Fruit fly (Drosophila melanogaster) whole organism, wandering third instar larva: ENCODE data around the gene CG4972.

Source experiments
- Abd-B ChIP-seq: fragments of >200 bp; optimal IDR thresholded peaks from 2 replicates; lab custom pipeline; 2017; ENCODE audit warnings: missing biosample characterization, missing genetic modification characterization
- CG32264 ChIP-seq: fragments of 200-800 bp; sonication (Bioruptor generic); optimal IDR thresholded peaks from 2 replicates; lab custom pipeline; 2016; ENCODE audit warnings: missing biosample characterization, missing genetic modification characterization
- CG9705 ChIP-seq: fragments of 200-800 bp; sonication (Bioruptor generic); optimal IDR thresholded peaks from 2 replicates; lab custom pipeline; 2018; ENCODE audit warnings: missing biosample characterization, mild to moderate bottlenecking, missing genetic modification characterization
- CrebA ChIP-seq: fragments of 200-800 bp; sonication (Bioruptor generic); optimal IDR thresholded peaks from 2 replicates; lab custom pipeline; 2016; ENCODE audit warnings: missing biosample characterization, mild to moderate bottlenecking, missing genetic modification characterization, borderline replicate concordance
- Dfd ChIP-seq: fragments of >200 bp; optimal IDR thresholded peaks from 2 replicates; lab custom pipeline; 2017; ENCODE audit warnings: missing biosample characterization, missing genetic modification characterization
- Dif ChIP-seq: fragments of 200-275, 200-300 bp; sonication (Bioruptor generic); optimal IDR thresholded peaks from 2 replicates; lab custom pipeline; 2018; ENCODE audit warnings: missing biosample characterization, missing genetic modification characterization; ENCODE audit not compliant: partially characterized antibody
- GATAd ChIP-seq: sonication (Bioruptor generic); optimal IDR thresholded peaks from 2 replicates; lab custom pipeline; 2016; ENCODE audit warnings: missing biosample characterization, missing genetic modification characterization
- HLH106 ChIP-seq: fragments of 200-800 bp; optimal IDR thresholded peaks from 3 replicates; lab custom pipeline; 2019; ENCODE audit warnings: missing biosample characterization, mild to moderate bottlenecking, missing genetic modification characterization, moderate library complexity
- Hnf4 ChIP-seq: fragments of 200-800 bp; sonication (Bioruptor generic); optimal IDR thresholded peaks from 2 replicates; lab custom pipeline; 2016; ENCODE audit warnings: missing biosample characterization, mild to moderate bottlenecking, missing genetic modification characterization
- Hr78 ChIP-seq: fragments of >200 bp; optimal IDR thresholded peaks from 2 replicates; lab custom pipeline; 2017; ENCODE audit warnings: missing biosample characterization, missing genetic modification characterization
- Hr83 ChIP-seq: fragments of 200-300 bp; sonication (Bioruptor generic); optimal IDR thresholded peaks from 2 replicates; lab custom pipeline; 2016; ENCODE audit warnings: missing biosample characterization, mild to moderate bottlenecking, missing genetic modification characterization, moderate library complexity; ENCODE audit not compliant: poor library complexity, severe bottlenecking
- Jra ChIP-seq: sonication (Bioruptor generic); optimal IDR thresholded peaks from 2 replicates; lab custom pipeline; 2016; ENCODE audit warnings: missing biosample characterization, missing genetic modification characterization
- Mio ChIP-seq: sonication (Bioruptor generic); optimal IDR thresholded peaks from 2 replicates; lab custom pipeline; 2016; ENCODE audit warnings: missing biosample characterization, missing genetic modification characterization
- Myc ChIP-seq: fragments of >200 bp; optimal IDR thresholded peaks from 2 replicates; lab custom pipeline; 2017
- N ChIP-seq: fragments of >200 bp; optimal IDR thresholded peaks from 2 replicates; lab custom pipeline; 2018; ENCODE audit warnings: missing biosample characterization, missing external identifiers, missing genetic modification characterization
- OdsH ChIP-seq: fragments of 200-800 bp; sonication (Bioruptor generic); optimal IDR thresholded peaks from 2 replicates; lab custom pipeline; 2016; ENCODE audit warnings: missing biosample characterization, mild to moderate bottlenecking, missing genetic modification characterization
- Rel ChIP-seq, 2 experiments: fragments of 200-800 bp; sonication (Bioruptor generic) in 1 of 2; optimal IDR thresholded peaks; 2 replicates in 1 of 2; 3 replicates in 1 of 2; lab custom pipeline; 2016 to 2019; ENCODE audit warnings: mild to moderate bottlenecking in 2 of 2, missing biosample characterization in 2 of 2, missing genetic modification characterization in 2 of 2, moderate library complexity in 1 of 2
- Sp1 ChIP-seq: fragments of 200-800 bp; sonication (Bioruptor generic); optimal IDR thresholded peaks from 3 replicates; lab custom pipeline; 2019; ENCODE audit warnings: missing biosample characterization, mild to moderate bottlenecking, missing genetic modification characterization, moderate library complexity
- Vsx2 ChIP-seq: fragments of 200-300, 225-300 bp; sonication (Bioruptor generic); optimal IDR thresholded peaks from 2 replicates; lab custom pipeline; 2018; ENCODE audit warnings: missing biosample characterization, missing genetic modification characterization; ENCODE audit not compliant: partially characterized antibody
- br ChIP-seq: fragments of 200-800 bp; sonication (Bioruptor generic); optimal IDR thresholded peaks from 2 replicates; lab custom pipeline; 2016; ENCODE audit warnings: missing biosample characterization, missing genetic modification characterization
- brk ChIP-seq: fragments of 200-800 bp; sonication (Bioruptor generic); optimal IDR thresholded peaks from 2 replicates; lab custom pipeline; 2016; ENCODE audit warnings: missing biosample characterization, mild to moderate bottlenecking, missing genetic modification characterization
- dl ChIP-seq, 2 experiments: fragments of 175-275, 200-275 bp in 1 of 2; fragments of 200-275 bp in 1 of 2; sonication (Bioruptor generic); optimal IDR thresholded peaks; lab custom pipeline; 2018; ENCODE audit warnings: mild to moderate bottlenecking in 2 of 2, missing biosample characterization in 2 of 2, missing genetic modification characterization in 2 of 2, moderate library complexity in 2 of 2; ENCODE audit not compliant: partially characterized antibody in 2 of 2, insufficient read depth in 1 of 2
- dmrt93B ChIP-seq: fragments of 200-800 bp; sonication (Bioruptor generic); optimal IDR thresholded peaks from 2 replicates; lab custom pipeline; 2018; ENCODE audit warnings: missing biosample characterization, mild to moderate bottlenecking, missing genetic modification characterization
- dsf ChIP-seq: sonication (Bioruptor generic); optimal IDR thresholded peaks from 2 replicates; lab custom pipeline; 2016; ENCODE audit warnings: missing biosample characterization, missing genetic modification characterization, borderline replicate concordance
- foxo ChIP-seq, 2 experiments: fragments of 200-800 bp; sonication (Bioruptor generic); optimal IDR thresholded peaks; 2 replicates in 1 of 2; 3 replicates in 1 of 2; lab custom pipeline; 2016 to 2017; ENCODE audit warnings: missing biosample characterization in 2 of 2, missing genetic modification characterization in 2 of 2
- fru ChIP-seq: fragments of 200-800 bp; sonication (Bioruptor generic); optimal IDR thresholded peaks from 3 replicates; lab custom pipeline; 2016; ENCODE audit warnings: missing biosample characterization, mild to moderate bottlenecking, missing genetic modification characterization
- h ChIP-seq: fragments of 200-800 bp; sonication (Bioruptor generic); optimal IDR thresholded peaks from 3 replicates; lab custom pipeline; 2016; ENCODE audit warnings: missing biosample characterization, mild to moderate bottlenecking, missing genetic modification characterization
- jim ChIP-seq: fragments of 175-275, 200-325 bp; sonication (Bioruptor generic); optimal IDR thresholded peaks from 2 replicates; lab custom pipeline; 2016; ENCODE audit warnings: missing biosample characterization, mild to moderate bottlenecking, missing genetic modification characterization
- lola ChIP-seq: fragments of >200 bp; optimal IDR thresholded peaks from 2 replicates; lab custom pipeline; 2017; ENCODE audit warnings: missing biosample characterization, missing genetic modification characterization
- pan ChIP-seq: fragments of >200 bp; optimal IDR thresholded peaks from 2 replicates; lab custom pipeline; 2017
- psq ChIP-seq: fragments of 200-800 bp; sonication (Bioruptor generic); optimal IDR thresholded peaks from 3 replicates; lab custom pipeline; 2017; ENCODE audit warnings: missing biosample characterization, mild to moderate bottlenecking, missing genetic modification characterization, moderate library complexity
- rgr ChIP-seq: fragments of 200-800 bp; sonication (Bioruptor generic); optimal IDR thresholded peaks from 3 replicates; lab custom pipeline; 2016; ENCODE audit warnings: missing biosample characterization, mild to moderate bottlenecking, missing genetic modification characterization
- sage ChIP-seq: fragments of 200-800 bp; sonication (Bioruptor generic); optimal IDR thresholded peaks from 2 replicates; lab custom pipeline; 2016; ENCODE audit warnings: missing biosample characterization, mild to moderate bottlenecking, missing genetic modification characterization
- sv ChIP-seq: fragments of 200-800 bp; sonication (Bioruptor generic); optimal IDR thresholded peaks from 3 replicates; lab custom pipeline; 2016; ENCODE audit warnings: missing biosample characterization, missing genetic modification characterization
- tai ChIP-seq: sonication (Bioruptor generic); optimal IDR thresholded peaks from 2 replicates; lab custom pipeline; 2016; ENCODE audit warnings: missing biosample characterization, missing genetic modification characterization
- usp ChIP-seq: fragments of >200 bp; optimal IDR thresholded peaks from 2 replicates; lab custom pipeline; 2017; ENCODE audit warnings: missing biosample characterization, missing genetic modification characterization
- woc ChIP-seq: sonication (Bioruptor generic); optimal IDR thresholded peaks from 2 replicates; lab custom pipeline; 2016; ENCODE audit warnings: missing biosample characterization, mild to moderate bottlenecking, missing genetic modification characterization

The CG4972 gene

DNA sequence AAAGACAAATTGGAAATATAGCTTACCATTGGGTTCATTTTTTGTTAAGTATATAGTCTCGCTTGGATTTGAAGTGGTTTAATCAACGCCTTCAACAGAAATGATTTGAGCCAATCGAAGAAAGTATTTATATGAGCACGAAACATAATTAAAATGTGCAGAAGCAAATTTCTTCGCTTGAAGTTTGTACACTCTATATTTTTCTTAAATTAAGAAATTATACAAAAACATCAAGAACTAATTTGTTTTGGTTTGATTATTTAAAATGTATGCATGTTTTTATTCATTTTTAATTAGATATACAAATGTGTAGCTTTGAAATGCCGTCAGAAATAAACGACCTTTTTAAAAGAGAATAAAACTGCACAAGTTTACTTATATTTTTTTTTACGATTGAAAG, 12.7 kb upstream of the CG4972 start, which contains the start of gene CG13138:
Gene CG13138 (minus strand): TSS at position 101 of the 400 bp plus-strand sequence.
- TF ChIP-seq woc (GFP tag; lab: Kevin White, UChicago) (no peak), N (GFP tag; lab: Kevin White, UChicago) (no peak), psq (GFP tag; lab: Kevin White, UChicago) (no peak), Myc (lab: Kevin White, UChicago) (no peak)

DNA sequence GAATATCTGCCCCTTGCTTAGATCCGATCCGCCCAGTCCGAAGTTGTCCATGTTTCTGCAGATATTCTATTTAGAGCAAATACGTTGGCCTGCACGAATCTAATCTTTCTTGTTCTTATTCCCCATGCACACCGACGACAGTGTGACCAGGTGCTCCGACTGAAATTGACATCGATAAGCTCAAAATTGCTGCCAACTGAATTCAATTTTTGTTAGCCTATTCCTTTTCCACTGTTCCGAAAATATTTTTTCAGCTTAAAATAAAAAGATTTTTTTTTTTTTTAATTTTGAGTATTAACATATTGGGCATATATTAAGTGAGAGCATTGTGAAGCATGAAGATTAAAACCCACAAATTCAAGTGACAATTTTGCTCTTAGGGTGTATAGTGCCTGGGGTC, 10.8 kb upstream of the CG4972 start, which contains the start of gene nmd:
Gene nmd (minus strand): TSS at position 162 of the 400 bp plus-strand sequence.
- TF ChIP-seq sv (GFP tag; lab: Kevin White, UChicago) (no peak), CrebA (GFP tag; lab: Kevin White, UChicago) (no peak), Rel (GFP tag; optimal IDR thresholded peaks at IDR 0.05; lab: Kevin White, UChicago) (no peak), Rel (tag; optimal IDR thresholded peaks at IDR 0.05; lab: Kevin White, UChicago) (peak; percentile 70), HLH106 (tag; lab: Kevin White, UChicago) (peak; percentile 21), woc (GFP tag; lab: Kevin White, UChicago) (peak; percentile 69), Hr83 (no peak), Dif (GFP tag; lab: Kevin White, UChicago) (no peak)
- TF ChIP-seq, all 38 proteins: peak for 3

dm6 chr2L:10305538-10306147, 8.9 kb upstream of the CG4972 start:
- TF ChIP-seq dl (GFP tag; optimal IDR thresholded peaks at IDR 0.05; lab: Kevin White, UChicago; ENCODE audit: insufficient read depth in 1 of 2, partially characterized antibody in 2 of 2) (no peak), fru (GFP tag; lab: Kevin White, UChicago) (no peak), pan (lab: Kevin White, UChicago) (no peak), HLH106 (tag; lab: Kevin White, UChicago) (no peak), Mio (GFP tag; lab: Kevin White, UChicago) (no peak), Myc (lab: Kevin White, UChicago) (no peak), Rel (GFP tag; optimal IDR thresholded peaks at IDR 0.05; lab: Kevin White, UChicago) (no peak), Rel (tag; optimal IDR thresholded peaks at IDR 0.05; lab: Kevin White, UChicago) (peak; percentile 92), Dif (GFP tag; lab: Kevin White, UChicago) (no peak), br (no peak)

DNA sequence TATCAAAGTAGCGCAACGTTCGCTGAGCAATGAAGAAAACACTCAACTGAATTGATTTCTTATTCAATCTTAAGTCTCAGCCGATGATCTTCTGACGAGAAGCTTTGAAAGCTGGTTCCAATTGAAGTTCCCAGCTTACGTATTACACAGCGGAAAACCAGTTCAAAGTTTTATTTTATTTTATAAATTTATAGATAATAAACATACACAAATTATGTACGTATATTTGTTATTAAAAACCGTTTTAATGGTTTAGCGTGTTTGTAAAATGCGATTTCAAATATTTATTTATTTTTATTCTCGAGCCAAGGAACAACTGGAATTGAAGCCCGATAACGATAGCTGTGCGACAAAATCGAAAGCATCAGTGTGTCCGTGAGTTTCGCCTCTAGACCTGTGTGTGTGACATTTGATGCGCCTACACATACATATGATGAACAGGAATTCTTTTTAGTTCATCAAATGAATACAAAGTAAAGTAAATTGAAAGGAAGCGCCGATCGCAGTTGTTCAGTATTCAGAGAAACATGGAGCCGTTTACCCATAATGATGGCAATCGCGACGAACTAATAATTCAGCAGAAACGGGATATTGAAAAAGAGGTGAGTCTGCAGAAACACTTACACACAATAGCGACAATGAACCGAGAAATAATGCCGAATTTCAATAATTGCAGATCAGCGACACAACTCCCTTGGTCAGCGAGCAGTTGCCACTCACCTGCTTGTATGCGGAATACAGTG, 7.9 kb upstream of the CG4972 start, which contains the start of the genes CG5390 and CG4968:
Gene CG5390 (minus strand): TSS at position 77 of the 743 bp plus-strand sequence.
Gene CG4968 (plus strand): TSS at position 405 of the 743 bp plus-strand sequence.
- TF ChIP-seq jim: no peak
- no peak for TF ChIP-seq Hr83
- no peak for TF ChIP-seq Hr78 (GFP tag; lab: Kevin White, UChicago)
- TF ChIP-seq CG9705 (GFP tag; lab: Kevin White, UChicago): peak; percentile 72
- TF ChIP-seq Dif (GFP tag; lab: Kevin White, UChicago): peak; percentile 3
- no peak for TF ChIP-seq Vsx2 (GFP tag; lab: Kevin White, UChicago)
- no peak for TF ChIP-seq pan (lab: Kevin White, UChicago)
- peak; percentile 56 for TF ChIP-seq Jra (GFP tag; lab: Kevin White, UChicago)
- TF ChIP-seq HLH106 (tag; lab: Kevin White, UChicago): peak; percentile 82
- no peak for TF ChIP-seq dmrt93B (GFP tag; lab: Kevin White, UChicago)
- TF ChIP-seq dsf (GFP tag; lab: Kevin White, UChicago): peak; percentile 46
- peak; percentile 66 for TF ChIP-seq tai (GFP tag; lab: Kevin White, UChicago)
- TF ChIP-seq dl (GFP tag; optimal IDR thresholded peaks at IDR 0.05; lab: Kevin White, UChicago; ENCODE audit: insufficient read depth in 1 of 2, partially characterized antibody in 2 of 2): no peak
- TF ChIP-seq Rel (GFP tag; optimal IDR thresholded peaks at IDR 0.05; lab: Kevin White, UChicago): peak; percentile 84
- TF ChIP-seq Rel (tag; optimal IDR thresholded peaks at IDR 0.05; lab: Kevin White, UChicago): peak; percentile 69
- TF ChIP-seq Sp1 (GFP tag; lab: Kevin White, UChicago): peak; percentile 85
- peak; percentile 88 for TF ChIP-seq sage
- peak; percentile 71 for TF ChIP-seq psq (GFP tag; lab: Kevin White, UChicago)
- peak in 1 of 2 experiments; percentile 84 for TF ChIP-seq foxo (GFP tag; optimal IDR thresholded peaks at IDR 0.05; lab: Kevin White, UChicago)
- TF ChIP-seq woc (GFP tag; lab: Kevin White, UChicago): peak; percentile 67
- TF ChIP-seq sv (GFP tag; lab: Kevin White, UChicago): peak; percentile 52
- TF ChIP-seq CrebA (GFP tag; lab: Kevin White, UChicago): no peak
- TF ChIP-seq Dfd: no peak
- no peak for TF ChIP-seq CG32264 (GFP tag; lab: Kevin White, UChicago)
- peak; percentile 81 for TF ChIP-seq OdsH (GFP tag; lab: Kevin White, UChicago)
- TF ChIP-seq GATAd: no peak
- TF ChIP-seq N (GFP tag; lab: Kevin White, UChicago): no peak
- TF ChIP-seq Mio (GFP tag; lab: Kevin White, UChicago): no peak
- peak; percentile 74 for TF ChIP-seq h
- no peak for TF ChIP-seq usp (GFP tag; lab: Kevin White, UChicago)
- TF ChIP-seq Hnf4: peak; percentile 79
- TF ChIP-seq fru (GFP tag; lab: Kevin White, UChicago): no peak
- TF ChIP-seq rgr (GFP tag; lab: Kevin White, UChicago): peak; percentile 80
- peak; percentile 90 for TF ChIP-seq brk (GFP tag; lab: Kevin White, UChicago)
- no peak for TF ChIP-seq br
- TF ChIP-seq Abd-B (GFP tag; lab: Kevin White, UChicago): no peak
- no peak for TF ChIP-seq lola
- no peak for TF ChIP-seq Myc (lab: Kevin White, UChicago)
